Worm (Caenorhabditis elegans): ENCODE results near the gene K09E4.3.

Gene K09E4.3

DNA sequence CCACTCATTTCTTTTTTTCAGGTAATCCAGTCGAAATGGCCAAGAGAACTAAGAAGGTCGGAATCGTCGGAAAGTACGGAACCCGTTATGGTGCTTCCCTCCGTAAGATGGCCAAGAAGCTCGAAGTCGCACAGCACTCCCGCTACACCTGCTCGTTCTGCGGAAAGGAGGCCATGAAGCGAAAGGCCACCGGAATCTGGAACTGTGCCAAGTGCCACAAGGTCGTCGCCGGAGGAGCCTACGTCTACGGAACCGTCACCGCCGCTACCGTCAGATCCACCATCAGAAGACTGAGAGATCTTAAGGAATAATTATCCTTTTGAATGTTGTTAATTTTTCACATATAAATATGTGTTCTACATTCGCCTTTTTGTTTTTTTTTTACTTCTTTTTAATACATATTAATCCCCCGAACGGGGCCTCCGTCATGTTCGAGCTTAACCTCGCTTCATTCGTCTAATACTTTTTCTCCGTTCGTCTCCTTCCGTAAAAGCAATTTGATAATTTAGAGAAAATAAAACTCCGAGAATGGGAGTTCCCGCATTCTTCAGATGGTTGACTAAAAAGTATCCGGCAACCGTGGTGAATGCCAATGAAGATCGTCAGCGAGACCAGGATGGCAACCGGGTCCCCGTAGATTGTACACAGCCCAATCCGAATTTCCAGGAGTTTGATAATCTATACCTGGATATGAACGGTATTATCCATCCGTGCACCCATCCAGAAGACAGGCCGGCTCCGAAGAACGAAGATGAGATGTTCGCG is 28.7 kb upstream of the K09E4.3 start, which contains the start of the genes rpl-43 and xrn-2:
TSS of gene rpl-43 (plus strand) at position 36 of the 765 bp plus-strand sequence.
TSS of gene xrn-2 (plus strand) at position 510 of the 765 bp plus-strand sequence.
- TF ChIP-seq pag-3 (tag; optimal IDR thresholded peaks at IDR 0.05; ENCODE audit: borderline replicate concordance, insufficient read depth), result no peak
- TF ChIP-seq Y116A8C.19 (tag; optimal IDR thresholded peaks at IDR 0.05; ENCODE audit: borderline replicate concordance), result no peak
- TF ChIP-seq nhr-85 (tag), result no peak
- TF ChIP-seq lin-14 (GFP tag; optimal IDR thresholded peaks at IDR 0.05), result no peak
- TF ChIP-seq efl-1 (optimal IDR thresholded peaks at IDR 0.05), result peak; percentile 12 to 19
- peak in 1 of 2 experiments; percentile 81 for TF ChIP-seq efl-1 (GFP tag; optimal IDR thresholded peaks at IDR 0.05 in 1 of 2)
- TF ChIP-seq mef-2 (tag; optimal IDR thresholded peaks at IDR 0.05), result no peak
- no peak for TF ChIP-seq lin-39 (tag; optimal IDR thresholded peaks at IDR 0.05)
- no peak for TF ChIP-seq rnt-1 (tag; optimal IDR thresholded peaks at IDR 0.05)
- TF ChIP-seq snu-23 (GFP tag; optimal IDR thresholded peaks at IDR 0.05), result no peak
- TF ChIP-seq lsy-2 (tag; optimal IDR thresholded peaks at IDR 0.05), result peak in 1 of 2 experiments; percentile 30
- no peak for TF ChIP-seq ceh-88 (GFP tag; IDR thresholded peaks at IDR 0.05)
- TF ChIP-seq zag-1 (tag; optimal IDR thresholded peaks at IDR 0.05), result no peak
- TF ChIP-seq unc-98 (GFP tag; IDR thresholded peaks at IDR 0.05), result no peak
- no peak for TF ChIP-seq xbp-1 (tag; optimal IDR thresholded peaks at IDR 0.05)
- TF ChIP-seq nhr-11 (tag; optimal IDR thresholded peaks at IDR 0.05), result no peak
- TF ChIP-seq ceh-63 (GFP tag; optimal IDR thresholded peaks at IDR 0.05), result no peak
- TF ChIP-seq grh-1 (GFP tag; IDR thresholded peaks at IDR 0.05), result 0 out of 2 replicates have a peak, but pooled peaks have one; percentile 28
- TF ChIP-seq alr-1 (tag; optimal IDR thresholded peaks at IDR 0.05; ENCODE audit: borderline replicate concordance), result no peak
- TF ChIP-seq lir-3 (tag; optimal IDR thresholded peaks at IDR 0.05; ENCODE audit: poor library complexity), result no peak
- TF ChIP-seq nhr-47 (tag; optimal IDR thresholded peaks at IDR 0.05), result peak; percentile 37
- TF ChIP-seq nhr-90 (tag; optimal IDR thresholded peaks at IDR 0.05; ENCODE audit: poor library complexity), result peak; percentile 13
- peak; percentile 23 for TF ChIP-seq nhr-77 (tag; optimal IDR thresholded peaks at IDR 0.05)
- TF ChIP-seq swsn-7 (tag; optimal IDR thresholded peaks at IDR 0.05), result no peak
- TF ChIP-seq pqm-1 (tag; optimal IDR thresholded peaks at IDR 0.05), result no peak
- TF ChIP-seq hpl-2 (GFP tag; optimal IDR thresholded peaks at IDR 0.05), result no peak

DNA sequence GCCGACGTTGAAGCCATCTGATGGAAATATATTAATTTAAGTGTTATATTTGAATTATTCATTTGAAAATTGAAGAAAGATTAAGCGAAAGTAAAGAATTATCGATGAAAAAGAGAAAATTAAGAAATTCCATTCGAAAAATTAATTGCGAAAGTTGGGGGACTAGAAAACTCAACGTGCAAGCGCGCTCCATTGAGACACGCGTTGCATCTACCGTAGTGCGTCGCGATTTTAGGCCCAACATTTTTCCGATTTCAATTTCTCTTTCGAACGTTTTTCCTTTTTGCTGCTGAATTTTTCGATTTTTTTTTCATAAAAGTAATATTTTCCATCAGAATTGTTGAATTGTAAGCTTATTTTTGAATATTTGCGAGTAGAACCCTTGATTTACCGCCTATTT is 27.6 kb upstream of the K09E4.3 start, which contains the start of gene Y48B6A.1:
TSS of gene Y48B6A.1 (minus strand) at position 17 of the 400 bp plus-strand sequence.
- TF ChIP-seq ama-1 (optimal IDR thresholded peaks at IDR 0.05) (no peak), ceh-63 (GFP tag; optimal IDR thresholded peaks at IDR 0.05) (peak; percentile 35), sptf-1 (tag; optimal IDR thresholded peaks at IDR 0.05) (no peak), mab-9 (GFP tag; IDR thresholded peaks at IDR 0.05) (peak; percentile 75; the same call in 1 of the 2 replicates), snpc-4 (tag; optimal IDR thresholded peaks at IDR 0.05) (peak; percentile 94), nhr-77 (tag; optimal IDR thresholded peaks at IDR 0.05) (peak; percentile 99), tbx-2 (tag; optimal IDR thresholded peaks at IDR 0.05) (peak; percentile 94), nhr-84 (tag; optimal IDR thresholded peaks at IDR 0.05) (peak; percentile 23), ceh-8 (GFP tag; optimal IDR thresholded peaks at IDR 0.05) (peak; percentile 30), unc-30 (tag; optimal IDR thresholded peaks at IDR 0.05) (no peak), F16B12.6 (tag; optimal IDR thresholded peaks at IDR 0.05) (peak; percentile 79), lir-3 (tag; optimal IDR thresholded peaks at IDR 0.05; ENCODE audit: poor library complexity) (peak; percentile 97), ceh-82 (tag; optimal IDR thresholded peaks at IDR 0.05) (peak; percentile 94 to 99 (median 96)), nhr-85 (tag) (peak; percentile 94), lin-14 (GFP tag; optimal IDR thresholded peaks at IDR 0.05) (peak; percentile 96), ets-5 (GFP tag; IDR thresholded peaks at IDR 0.05) (no peak), vab-15 (tag; optimal IDR thresholded peaks at IDR 0.05) (peak; percentile 93), sox-4 (tag; optimal IDR thresholded peaks at IDR 0.05) (peak; percentile 71), ztf-11 (tag; optimal IDR thresholded peaks at IDR 0.05) (peak in 1 of 2 experiments; percentile 89), hlh-17 (GFP tag; optimal IDR thresholded peaks at IDR 0.05; ENCODE audit: borderline replicate concordance) (no peak), nhr-90 (tag; optimal IDR thresholded peaks at IDR 0.05; ENCODE audit: poor library complexity) (peak; percentile 96), nhr-71 (tag; optimal IDR thresholded peaks at IDR 0.05) (peak; percentile 96), aha-1 (tag; optimal IDR thresholded peaks at IDR 0.05) (peak; percentile 44), nhr-11 (tag; optimal IDR thresholded peaks at IDR 0.05) (peak; percentile 66), tlp-1 (tag; optimal IDR thresholded peaks at IDR 0.05) (no peak), jun-1 (tag; optimal IDR thresholded peaks at IDR 0.05) (peak; percentile 89), C04F5.9 (tag; optimal IDR thresholded peaks at IDR 0.05) (peak; percentile 80), lin-13 (GFP tag; optimal IDR thresholded peaks at IDR 0.05) (peak; percentile 94), elt-3 (tag; optimal IDR thresholded peaks at IDR 0.05) (peak in 5 of 6 experiments; percentile 71 to 100 (median 85)), nhr-19 (GFP tag; conservative IDR thresholded peaks at IDR 0.05) (peak; percentile 90), Y116A8C.19 (tag; optimal IDR thresholded peaks at IDR 0.05; ENCODE audit: borderline replicate concordance) (no peak), pqm-1 (tag; optimal IDR thresholded peaks at IDR 0.05) (no peak)
